Fruit fly (Drosophila melanogaster): ENCODE results near the gene CG14811.
A peak's percentile ranks its signal among the peaks of the same experiment; 100 is the strongest.

The CG14811 gene

DNA sequence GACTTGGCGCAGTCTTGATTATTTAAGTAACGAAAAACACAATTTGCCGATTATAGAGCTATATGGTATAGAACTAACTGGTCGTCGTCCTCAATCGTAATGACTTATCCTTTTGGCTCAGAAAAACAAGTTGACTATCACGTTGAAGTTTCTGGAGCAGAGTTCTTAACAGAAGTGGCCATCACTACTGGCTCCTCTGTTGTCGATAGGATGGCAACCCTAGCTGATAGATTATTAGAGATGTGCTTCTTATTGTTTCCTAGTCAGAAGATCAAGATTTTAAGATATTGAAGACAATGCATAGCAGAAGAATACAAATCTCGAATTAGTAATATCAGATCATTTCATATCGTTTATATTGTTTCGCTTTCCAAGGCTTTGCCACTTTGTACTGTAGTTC is at the start of gene CG14811:
Gene CG14811 (minus strand): TSS at position 101 of the 400 bp plus-strand sequence.
- TF ChIP-seq CG17806 (tag; optimal IDR thresholded peaks at IDR 0.05) = no peak
- TF ChIP-seq CG8159 (tag; optimal IDR thresholded peaks at IDR 0.05) = no peak
- TF ChIP-seq CG14655 (GFP tag; optimal IDR thresholded peaks at IDR 0.05) = no peak
- no peak for TF ChIP-seq CG10348 (GFP tag; IDR thresholded peaks at IDR 0.05)
- no peak for TF ChIP-seq Snoo (tag; optimal IDR thresholded peaks at IDR 0.05)
- TF ChIP-seq gl (tag; optimal IDR thresholded peaks at IDR 0.05) = no peak
- no peak for TF ChIP-seq D1 (tag; optimal IDR thresholded peaks at IDR 0.05)

DNA sequence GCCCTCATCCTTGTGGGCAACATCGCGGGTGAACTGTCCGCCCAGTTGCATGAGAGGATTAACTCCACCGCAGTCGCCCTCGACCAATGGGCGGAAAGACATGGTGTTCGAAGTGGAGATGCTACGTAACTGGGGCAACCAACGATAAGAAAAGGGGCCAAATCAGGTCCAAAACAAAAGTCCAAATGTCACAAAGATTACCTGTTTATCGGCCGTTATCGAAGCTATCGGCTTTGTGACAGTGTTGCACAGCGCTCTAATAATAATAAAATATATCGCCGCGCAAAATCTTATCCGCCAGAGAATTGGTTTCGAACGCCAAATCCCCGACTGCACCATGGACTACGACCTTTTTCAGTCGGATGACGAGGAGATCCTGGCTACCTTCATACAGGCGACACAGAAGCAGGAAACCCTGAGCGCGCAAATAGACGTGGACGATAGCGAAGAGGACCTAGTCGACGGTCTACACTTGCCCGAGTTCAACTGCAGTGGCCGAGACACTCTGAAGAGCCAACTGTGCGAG is 46.5 kb upstream of the CG14811 start, which contains the start of the genes CG14803 and Pex5:
Gene CG14803 (plus strand): TSS at position 285 of the 526 bp plus-strand sequence.
Gene Pex5 (minus strand): TSS at position 476 of the 526 bp plus-strand sequence.
- peak; percentile 29; the same call in 1 of the 2 replicates for TF ChIP-seq Ets98B (GFP tag; IDR thresholded peaks at IDR 0.05)
- no peak for TF ChIP-seq CG10348 (GFP tag; IDR thresholded peaks at IDR 0.05)

DNA sequence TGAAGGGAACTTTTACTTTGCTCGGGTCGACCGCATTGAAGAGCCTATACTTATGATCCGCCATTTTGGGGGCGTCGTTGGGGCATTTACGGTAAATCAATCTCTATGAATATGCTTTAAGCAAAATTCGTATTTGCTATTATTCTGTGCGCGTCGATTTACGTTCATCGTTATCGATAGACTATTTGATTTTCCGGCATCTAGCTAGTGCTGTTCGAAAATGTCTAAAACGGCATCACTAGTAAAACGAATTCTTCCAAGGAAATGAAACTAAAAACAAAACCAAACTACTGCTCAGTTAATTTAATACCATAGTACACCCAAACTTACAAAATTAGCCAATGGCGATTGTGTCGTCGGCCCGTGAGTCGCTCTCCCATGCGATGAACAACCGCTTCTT is 43.5 kb upstream of the CG14811 start, which contains the start of the genes Gcna and MED18:
Gene Gcna (minus strand): TSS at position 163 of the 400 bp plus-strand sequence.
Gene MED18 (plus strand): TSS at position 237 of the 400 bp plus-strand sequence.
- TF ChIP-seq CG10348 (GFP tag; IDR thresholded peaks at IDR 0.05) (no peak), Pif1A (GFP tag; optimal IDR thresholded peaks at IDR 0.05) (no peak), CG14655 (GFP tag; optimal IDR thresholded peaks at IDR 0.05) (no peak), CG15710 (tag; optimal IDR thresholded peaks at IDR 0.05) (no peak), fd96Ca (GFP tag; IDR thresholded peaks at IDR 0.05) (no peak), EcR (GFP tag; optimal IDR thresholded peaks at IDR 0.05) (no peak), CG9948 (tag; optimal IDR thresholded peaks at IDR 0.05) (no peak), CG8301 (tag; optimal IDR thresholded peaks at IDR 0.05) (no peak), CG8159 (tag; optimal IDR thresholded peaks at IDR 0.05) (no peak), Pif1B (GFP tag; optimal IDR thresholded peaks at IDR 0.05) (no peak), CG34367 (tag; optimal IDR thresholded peaks at IDR 0.05) (no peak), CG4496 (GFP tag; IDR thresholded peaks at IDR 0.05) (no peak), Ets98B (GFP tag; IDR thresholded peaks at IDR 0.05) (no peak), CG32121 (GFP tag; IDR thresholded peaks at IDR 0.05) (no peak), CG12605 (GFP tag; IDR thresholded peaks at IDR 0.05) (no peak), D1 (tag; optimal IDR thresholded peaks at IDR 0.05) (no peak), gl (tag; optimal IDR thresholded peaks at IDR 0.05) (no peak)

DNA sequence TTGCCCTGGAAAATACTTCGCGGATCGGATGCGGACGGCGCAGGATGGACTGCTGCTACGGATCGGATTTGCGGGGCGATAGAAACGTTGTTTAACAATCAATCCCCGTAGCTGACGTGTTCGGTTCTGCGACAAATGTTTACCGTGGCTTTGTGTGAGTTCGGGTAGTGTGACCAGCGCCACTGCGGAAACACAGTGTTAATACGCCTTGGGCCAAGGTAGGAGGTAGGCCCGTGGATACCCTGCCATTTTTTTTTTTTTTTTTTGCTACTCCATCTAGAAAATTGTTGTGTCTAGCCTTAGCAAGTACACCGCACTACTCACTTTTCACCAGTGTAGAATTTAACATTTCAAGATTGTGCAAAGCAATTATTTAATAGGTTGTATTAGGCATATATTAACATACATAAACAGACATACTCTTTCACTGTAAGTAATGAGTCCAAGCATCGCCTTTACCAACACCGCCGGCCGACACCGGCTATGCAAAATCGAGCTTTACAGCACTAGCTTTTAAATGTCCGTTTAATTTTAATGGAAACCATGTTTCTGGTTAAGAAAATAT is 39.5 kb upstream of the CG14811 start, which contains the start of gene deltaCOP:
Gene deltaCOP (minus strand): TSS at position 171 of the 565 bp plus-strand sequence.
- TF ChIP-seq fd96Ca (GFP tag; IDR thresholded peaks at IDR 0.05) (peak; percentile 86), EcR (GFP tag; optimal IDR thresholded peaks at IDR 0.05) (peak; percentile 15), CG14655 (GFP tag; optimal IDR thresholded peaks at IDR 0.05) (no peak), CG13204 (GFP tag; optimal IDR thresholded peaks at IDR 0.05) (no peak), Snoo (tag; optimal IDR thresholded peaks at IDR 0.05) (peak; percentile 76), rn (GFP tag; IDR thresholded peaks at IDR 0.05) (peak; percentile 47; the same call in 1 of the 2 replicates), CG9948 (tag; optimal IDR thresholded peaks at IDR 0.05) (peak; percentile 63), gl (tag; optimal IDR thresholded peaks at IDR 0.05) (peak; percentile 43), CG8301 (tag; optimal IDR thresholded peaks at IDR 0.05) (no peak), CG8159 (tag; optimal IDR thresholded peaks at IDR 0.05) (no peak), CG10348 (GFP tag; IDR thresholded peaks at IDR 0.05) (peak; percentile 57), CG12605 (GFP tag; IDR thresholded peaks at IDR 0.05) (peak; percentile 52; the same call in 1 of the 2 replicates), Pif1A (GFP tag; optimal IDR thresholded peaks at IDR 0.05) (no peak), CG34367 (tag; optimal IDR thresholded peaks at IDR 0.05) (no peak), D1 (tag; optimal IDR thresholded peaks at IDR 0.05) (no peak), CG15710 (tag; optimal IDR thresholded peaks at IDR 0.05) (peak; percentile 75), CG32121 (GFP tag; IDR thresholded peaks at IDR 0.05) (peak; percentile 70), CG4496 (GFP tag; IDR thresholded peaks at IDR 0.05) (peak; percentile 69; the same call in 2 of the 3 replicates), CG17806 (tag; optimal IDR thresholded peaks at IDR 0.05) (peak; percentile 54), Ets98B (GFP tag; IDR thresholded peaks at IDR 0.05) (peak; percentile 75), Pif1B (GFP tag; optimal IDR thresholded peaks at IDR 0.05) (no peak)

DNA sequence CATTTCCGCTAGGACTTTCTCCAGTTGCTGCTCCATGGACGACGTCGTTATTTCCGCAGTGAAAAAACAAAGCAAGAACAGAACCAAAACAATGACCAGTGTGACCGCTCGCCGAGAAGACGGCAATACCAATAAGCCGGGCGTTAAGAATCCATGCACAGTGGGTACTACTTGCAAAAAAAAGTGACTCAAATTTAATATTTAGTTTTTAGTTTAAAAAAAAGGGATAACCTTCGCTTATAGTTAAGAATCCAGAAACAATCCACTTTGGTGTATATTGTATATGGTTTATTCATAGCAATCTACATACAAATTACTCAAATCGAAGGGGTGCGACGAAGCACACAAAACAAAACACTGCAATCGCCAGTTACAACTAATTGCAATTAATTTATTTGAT is 36.7 kb upstream of the CG14811 start, which contains the start of gene Lamtor5:
Gene Lamtor5 (minus strand): TSS at position 105 of the 400 bp plus-strand sequence.
- peak; percentile 52 for TF ChIP-seq CG8301 (tag; optimal IDR thresholded peaks at IDR 0.05)
- TF ChIP-seq CG12605 (GFP tag; IDR thresholded peaks at IDR 0.05) = no peak
- TF ChIP-seq CG17806 (tag; optimal IDR thresholded peaks at IDR 0.05) = peak; percentile 29
- peak; percentile 11; the same call in 1 of the 2 replicates for TF ChIP-seq Ets98B (GFP tag; IDR thresholded peaks at IDR 0.05)
- peak; percentile 27 for TF ChIP-seq CG9948 (tag; optimal IDR thresholded peaks at IDR 0.05)
- peak; percentile 33; the same call in 1 of the 2 replicates for TF ChIP-seq CG32121 (GFP tag; IDR thresholded peaks at IDR 0.05)
- TF ChIP-seq Pif1A (GFP tag; optimal IDR thresholded peaks at IDR 0.05) = no peak
- peak; percentile 51 for TF ChIP-seq CG8159 (tag; optimal IDR thresholded peaks at IDR 0.05)
- peak; percentile 28 for TF ChIP-seq CG15710 (tag; optimal IDR thresholded peaks at IDR 0.05)
- TF ChIP-seq gl (tag; optimal IDR thresholded peaks at IDR 0.05) = no peak
- peak; percentile 53; the same call in 2 of the 3 replicates for TF ChIP-seq fd96Ca (GFP tag; IDR thresholded peaks at IDR 0.05)
- peak; percentile 66 for TF ChIP-seq CG4496 (GFP tag; IDR thresholded peaks at IDR 0.05)
- peak; percentile 30 for TF ChIP-seq Snoo (tag; optimal IDR thresholded peaks at IDR 0.05)
- peak; percentile 55 for TF ChIP-seq Pif1B (GFP tag; optimal IDR thresholded peaks at IDR 0.05)
- no peak for TF ChIP-seq EcR (GFP tag; optimal IDR thresholded peaks at IDR 0.05)
- TF ChIP-seq CG34367 (tag; optimal IDR thresholded peaks at IDR 0.05) = peak; percentile 20

Data from whole organism, pupa.